Worm (Caenorhabditis elegans) whole organism, late embryonic: ENCODE results near the gene str-38.
"Not testable (repeated sequence)": the region's sequence is repeated elsewhere in the genome, so short reads cannot be mapped to it uniquely, and the experiment has no call there.

ENCODE experiments used
- C08G9.2 ChIP-seq: sonication (generic microtip); optimal IDR thresholded peaks from 2 replicates; lab custom pipeline; 2016; ENCODE audit warnings: mild to moderate bottlenecking, missing genetic modification characterization, moderate library complexity, missing compliant biosample characterization
- C38D4.7 ChIP-seq: fragments of 200-800 bp; sonication (Bioruptor generic); optimal IDR thresholded peaks from 2 replicates; lab custom pipeline; 2018; ENCODE audit warnings: mild to moderate bottlenecking, missing genetic modification characterization, moderate library complexity, missing compliant biosample characterization
- ama-1 ChIP-seq: fragments of 150-350 bp; optimal IDR thresholded peaks from 2 replicates; lab custom pipeline; 2014
- eyg-1 ChIP-seq: sonication (generic microtip); optimal IDR thresholded peaks from 2 replicates; lab custom pipeline; 2016; ENCODE audit warnings: missing genotype, missing genetic modification characterization, missing compliant biosample characterization
- fkh-6 ChIP-seq: sonication (generic microtip); optimal IDR thresholded peaks from 2 replicates; lab custom pipeline; 2016; ENCODE audit warnings: missing genetic modification characterization, missing compliant biosample characterization
- nfya-1 ChIP-seq: sonication (generic microtip); optimal IDR thresholded peaks from 2 replicates; lab custom pipeline; 2017; ENCODE audit warnings: missing genetic modification characterization, mild to moderate bottlenecking, missing compliant biosample characterization, antibody characterized with exemption, moderate library complexity
- nhr-11 ChIP-seq: fragments of 150-350 bp; optimal IDR thresholded peaks from 2 replicates; lab custom pipeline; 2014; ENCODE audit warnings: missing biosample characterization, missing genetic modification characterization
- pha-4 ChIP-seq: fragments of 150-350 bp; optimal IDR thresholded peaks from 2 replicates; lab custom pipeline; 2018; ENCODE audit warnings: missing biosample characterization, missing genetic modification reagents, missing genetic modification characterization
- rnt-1 ChIP-seq: sonication (generic microtip); optimal IDR thresholded peaks from 2 replicates; lab custom pipeline; 2016; ENCODE audit warnings: missing genetic modification characterization, missing compliant biosample characterization
- sox-2 ChIP-seq: fragments of 200-800 bp; sonication (Bioruptor generic); IDR thresholded peaks from 2 replicates; pipeline ENCODE4 v1.3.6; 2022; ENCODE audit warnings: missing genetic modification reagents, missing genetic modification characterization, missing compliant biosample characterization

DNA sequence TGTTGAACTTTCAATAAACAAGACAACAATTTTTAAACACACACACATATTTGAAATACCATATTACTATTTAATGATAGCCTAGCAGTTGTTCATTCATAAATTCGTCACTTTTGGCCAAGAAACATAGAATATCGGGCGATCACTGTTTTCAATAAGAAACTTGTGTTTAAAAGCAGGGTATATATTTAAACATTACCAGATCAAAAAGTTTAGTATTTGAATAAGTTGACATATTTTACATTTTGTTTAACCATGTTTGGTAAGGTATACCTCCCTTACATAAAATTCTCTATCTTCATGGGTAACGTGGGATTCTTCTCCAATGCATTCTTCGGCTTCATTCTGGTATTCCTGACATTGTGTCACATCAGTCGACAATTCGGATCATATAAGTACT lies 22.6 kb upstream of the str-38 start, which contains the start of gene str-8:
- not testable (repeated sequence) for TF ChIP-seq sox-2 (GFP tag; lab: Robert Waterston, UW); ama-1 (lab: Kevin White, UChicago); rnt-1 (tag; lab: Kevin White, UChicago); nfya-1 (tag; lab: Kevin White, UChicago); pha-4 (tag; lab: Kevin White, UChicago); nhr-11; fkh-6; C08G9.2 (tag; lab: Kevin White, UChicago); C38D4.7; eyg-1 (tag; lab: Kevin White, UChicago)
